Worm (Caenorhabditis elegans) whole organism, late embryonic: ENCODE data around the gene F07G6.2.

Experiments
- K02D7.2 ChIP-seq: sonication (generic microtip); optimal IDR thresholded peaks from 2 replicates; lab custom pipeline; 2017; ENCODE audit warnings: mild to moderate bottlenecking, missing genetic modification characterization, missing compliant biosample characterization
- ama-1 ChIP-seq: fragments of 150-350 bp; optimal IDR thresholded peaks from 2 replicates; lab custom pipeline; 2014
- ceh-48 ChIP-seq: sonication (generic microtip); optimal IDR thresholded peaks from 2 replicates; lab custom pipeline; 2016; ENCODE audit warnings: missing genetic modification characterization, inconsistent platforms, missing compliant biosample characterization
- ceh-9 ChIP-seq: sonication (generic microtip); optimal IDR thresholded peaks from 2 replicates; lab custom pipeline; 2016; ENCODE audit warnings: mild to moderate bottlenecking, missing genetic modification characterization, inconsistent platforms, missing compliant biosample characterization
- dve-1 ChIP-seq: sonication (generic microtip); optimal IDR thresholded peaks from 2 replicates; lab custom pipeline; 2017; ENCODE audit warnings: antibody characterized with exemption, mild to moderate bottlenecking, missing genetic modification characterization, missing compliant biosample characterization
- elt-4 ChIP-seq: sonication (generic microtip); optimal IDR thresholded peaks from 2 replicates; lab custom pipeline; 2016; ENCODE audit warnings: missing genetic modification characterization, missing compliant biosample characterization
- eyg-1 ChIP-seq: sonication (generic microtip); optimal IDR thresholded peaks from 2 replicates; lab custom pipeline; 2016; ENCODE audit warnings: missing genotype, missing genetic modification characterization, missing compliant biosample characterization
- fax-1 ChIP-seq: sonication (generic microtip); optimal IDR thresholded peaks from 2 replicates; lab custom pipeline; 2016; ENCODE audit warnings: missing genotype, missing genetic modification characterization, missing compliant biosample characterization
- hlh-13 ChIP-seq: fragments of 200-800 bp; sonication (Bioruptor generic); optimal IDR thresholded peaks from 2 replicates; lab custom pipeline; 2018; ENCODE audit warnings: mild to moderate bottlenecking, missing genetic modification characterization, missing compliant biosample characterization
- nfya-1 ChIP-seq: sonication (generic microtip); optimal IDR thresholded peaks from 2 replicates; lab custom pipeline; 2017; ENCODE audit warnings: missing genetic modification characterization, mild to moderate bottlenecking, missing compliant biosample characterization, antibody characterized with exemption, moderate library complexity
- nhr-11 ChIP-seq: fragments of 150-350 bp; optimal IDR thresholded peaks from 2 replicates; lab custom pipeline; 2014; ENCODE audit warnings: missing biosample characterization, missing genetic modification characterization
- pros-1 ChIP-seq: fragments of 150-350 bp; optimal IDR thresholded peaks from 2 replicates; lab custom pipeline; 2014; ENCODE audit warnings: missing biosample characterization, missing genetic modification reagents, missing genetic modification characterization
- tbx-7 ChIP-seq: sonication (generic microtip); optimal IDR thresholded peaks from 2 replicates; lab custom pipeline; 2016; ENCODE audit warnings: missing genotype, missing genetic modification characterization, missing compliant biosample characterization
- unc-86 ChIP-seq: sonication (generic microtip); optimal IDR thresholded peaks from 2 replicates; lab custom pipeline; 2016; ENCODE audit warnings: missing genetic modification characterization, missing compliant biosample characterization

DNA sequence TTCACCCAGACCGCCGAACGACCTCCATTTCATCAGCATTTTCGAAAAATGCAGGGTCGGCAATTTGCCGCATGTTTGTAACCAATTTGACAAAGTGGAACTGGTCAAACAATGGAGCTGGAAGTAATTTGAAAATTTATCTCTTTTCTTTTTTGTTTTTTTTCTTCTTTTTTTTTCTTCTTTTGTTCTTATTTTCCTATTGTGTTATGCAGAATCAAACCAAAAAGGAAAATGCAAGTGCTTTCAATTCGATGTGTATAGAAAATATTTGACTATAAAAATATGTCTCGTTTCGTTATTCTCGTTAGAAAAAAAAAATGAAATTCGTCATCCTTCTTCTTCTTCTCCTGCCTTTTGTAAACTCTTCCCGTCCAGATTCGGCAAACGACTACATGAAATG is 10.4 kb downstream of the F07G6.2 start, which contains the start of gene F07G6.10:
- no peak for TF ChIP-seq nhr-11
- no peak for TF ChIP-seq fax-1 (tag; lab: Kevin White, UChicago)
- TF ChIP-seq tbx-7 (tag; lab: Kevin White, UChicago): no peak
- no peak for TF ChIP-seq dve-1 (tag; lab: Kevin White, UChicago)
- TF ChIP-seq unc-86 (tag; lab: Kevin White, UChicago): no peak
- TF ChIP-seq K02D7.2: no peak
- TF ChIP-seq ceh-48 (tag; lab: Kevin White, UChicago): no peak
- no peak for TF ChIP-seq elt-4
- TF ChIP-seq nfya-1 (tag; lab: Kevin White, UChicago): no peak
- TF ChIP-seq eyg-1: no peak
- TF ChIP-seq ama-1 (lab: Kevin White, UChicago): no peak
- no peak for TF ChIP-seq pros-1 (tag; lab: Kevin White, UChicago)
- no peak for TF ChIP-seq ceh-9
- no peak for TF ChIP-seq hlh-13 (GFP tag; lab: Kevin White, UChicago)
